Worm (Caenorhabditis elegans) whole organism, L1 larva: ENCODE measurements around the gene srx-63.

Experiments
- C04F5.9 ChIP-seq: sonication (generic microtip); optimal IDR thresholded peaks from 2 replicates; lab custom pipeline; 2016; ENCODE audit warnings: missing genetic modification characterization, missing compliant biosample characterization
- C34B4.2 ChIP-seq: sonication (generic microtip); optimal IDR thresholded peaks from 2 replicates; lab custom pipeline; 2017; ENCODE audit warnings: mild to moderate bottlenecking, missing genetic modification characterization, missing compliant biosample characterization
- aha-1 ChIP-seq: fragments of 150-350 bp; optimal IDR thresholded peaks from 2 replicates; lab custom pipeline; 2014; ENCODE audit warnings: missing biosample characterization, missing genetic modification characterization
- alr-1 ChIP-seq: fragments of 200-800 bp; sonication (Bioruptor generic); optimal IDR thresholded peaks from 2 replicates; lab custom pipeline; 2018; ENCODE audit warnings: borderline replicate concordance, mild to moderate bottlenecking, missing genetic modification characterization, missing compliant biosample characterization
- aly-2 ChIP-seq: fragments of 150-350 bp; optimal IDR thresholded peaks from 2 replicates; lab custom pipeline; 2014; ENCODE audit warnings: missing biosample characterization, missing genetic modification characterization
- ceh-8 ChIP-seq: fragments of 200-800 bp; sonication (Bioruptor generic); optimal IDR thresholded peaks from 2 replicates; lab custom pipeline; 2018; ENCODE audit warnings: mild to moderate bottlenecking, missing genetic modification characterization, moderate library complexity, missing compliant biosample characterization
- ceh-82 ChIP-seq, 3 experiments: fragments of 150-350 bp in 1 of 3; sonication (generic microtip) in 2 of 3; optimal IDR thresholded peaks; 2 replicates each; lab custom pipeline; 2014 to 2017; ENCODE audit warnings: missing biosample characterization in 3 of 3, missing genetic modification characterization in 3 of 3
- dpl-1 ChIP-seq, 3 experiments: fragments of 150-350 bp in 2 of 3; sonication (generic microtip) in 1 of 3; optimal IDR thresholded peaks; 2 replicates each; lab custom pipeline; 2014 to 2017; ENCODE audit warnings: missing biosample characterization in 3 of 3, missing genetic modification characterization in 3 of 3, missing genetic modification reagents in 3 of 3
- dsc-1 ChIP-seq: sonication (generic microtip); optimal IDR thresholded peaks from 2 replicates; lab custom pipeline; 2016; ENCODE audit warnings: mild to moderate bottlenecking, missing genetic modification characterization, missing compliant biosample characterization
- efl-1 ChIP-seq, 4 experiments: fragments of 150-350 bp; optimal IDR thresholded peaks in 3 of 4; peaks in 1 of 4; 1 replicate in 1 of 4; 2 replicates in 3 of 4; lab custom pipeline; 2014; ENCODE audit warnings: missing biosample characterization in 2 of 4, missing genetic modification characterization in 2 of 4, missing genetic modification reagents in 2 of 4
- efl-3 ChIP-seq: fragments of 200-800 bp; sonication (Bioruptor generic); optimal IDR thresholded peaks from 2 replicates; lab custom pipeline; 2018; ENCODE audit warnings: mild to moderate bottlenecking, missing genetic modification characterization, missing compliant biosample characterization
- egl-13 ChIP-seq: sonication (generic microtip); optimal IDR thresholded peaks from 2 replicates; lab custom pipeline; 2016; ENCODE audit warnings: missing genotype, missing genetic modification reagents, missing genetic modification characterization, missing compliant biosample characterization
- ets-5 ChIP-seq: fragments of 200-800 bp; sonication (Bioruptor generic); IDR thresholded peaks from 2 replicates; pipeline ENCODE4 v1.3.6; 2022; ENCODE audit warnings: missing genetic modification characterization, missing compliant biosample characterization
- fos-1 ChIP-seq: fragments of 150-350 bp; optimal IDR thresholded peaks from 2 replicates; lab custom pipeline; 2014; ENCODE audit warnings: missing biosample characterization, missing genetic modification characterization
- irx-1 ChIP-seq: sonication (generic microtip); optimal IDR thresholded peaks from 2 replicates; lab custom pipeline; 2016; ENCODE audit warnings: missing genetic modification characterization, missing compliant biosample characterization
- lin-13 ChIP-seq: fragments of 150-350 bp; optimal IDR thresholded peaks from 2 replicates; lab custom pipeline; 2014; ENCODE audit warnings: missing biosample characterization, missing genetic modification reagents, missing genetic modification characterization
- lin-14 ChIP-seq: fragments of 200-800 bp; sonication (Bioruptor generic); optimal IDR thresholded peaks from 2 replicates; lab custom pipeline; 2018; ENCODE audit warnings: mild to moderate bottlenecking, missing genetic modification characterization, moderate library complexity, missing compliant biosample characterization
- lin-35 ChIP-seq, 2 experiments: fragments of 150-350 bp; optimal IDR thresholded peaks; 2 replicates each; lab custom pipeline; 2014; ENCODE audit warnings: missing biosample characterization in 2 of 2, missing genetic modification characterization in 2 of 2, missing genetic modification reagents in 2 of 2
- lin-39 ChIP-seq: fragments of 150-350 bp; optimal IDR thresholded peaks from 2 replicates; lab custom pipeline; 2014; ENCODE audit warnings: missing biosample characterization, missing genetic modification reagents, missing genetic modification characterization
- mef-2 ChIP-seq: fragments of 150-350 bp; optimal IDR thresholded peaks from 2 replicates; lab custom pipeline; 2014; ENCODE audit warnings: missing biosample characterization, missing genetic modification characterization
- nhr-12 ChIP-seq: sonication (generic microtip); optimal IDR thresholded peaks from 2 replicates; lab custom pipeline; 2017; ENCODE audit warnings: missing biosample characterization, missing genetic modification characterization
- nhr-19 ChIP-seq: fragments of 200-800 bp; sonication (Bioruptor generic); conservative IDR thresholded peaks from 2 replicates; pipeline ENCODE4 v1.3.6; 2022; ENCODE audit warnings: missing genetic modification characterization, missing compliant biosample characterization
- nhr-47 ChIP-seq: sonication (generic microtip); optimal IDR thresholded peaks from 2 replicates; lab custom pipeline; 2016; ENCODE audit warnings: mild to moderate bottlenecking, missing genetic modification characterization, moderate library complexity, missing compliant biosample characterization
- nhr-71 ChIP-seq: sonication (generic microtip); optimal IDR thresholded peaks from 2 replicates; lab custom pipeline; 2016; ENCODE audit warnings: mild to moderate bottlenecking, missing genetic modification characterization, moderate library complexity, missing compliant biosample characterization
- nhr-77 ChIP-seq: fragments of 150-350 bp; optimal IDR thresholded peaks from 2 replicates; lab custom pipeline; 2014; ENCODE audit warnings: missing biosample characterization, missing genetic modification characterization
- nhr-84 ChIP-seq: sonication (generic microtip); optimal IDR thresholded peaks from 2 replicates; lab custom pipeline; 2017; ENCODE audit warnings: missing biosample characterization, missing genetic modification characterization
- nhr-85 ChIP-seq: sonication (generic microtip); peaks from one replicate; lab custom pipeline; 2016; ENCODE audit warnings: missing genetic modification characterization, inconsistent platforms, missing compliant biosample characterization
- nhr-90 ChIP-seq: sonication (generic microtip); optimal IDR thresholded peaks from 2 replicates; lab custom pipeline; 2016; ENCODE audit warnings: mild to moderate bottlenecking, missing genetic modification characterization, missing compliant biosample characterization; ENCODE audit not compliant: poor library complexity
- rnt-1 ChIP-seq: sonication (generic microtip); optimal IDR thresholded peaks from 2 replicates; lab custom pipeline; 2016; ENCODE audit warnings: mild to moderate bottlenecking, missing genetic modification characterization, moderate library complexity, missing compliant biosample characterization
- snu-23 ChIP-seq: sonication (generic microtip); optimal IDR thresholded peaks from 2 replicates; lab custom pipeline; 2016; ENCODE audit warnings: missing genetic modification characterization, missing compliant biosample characterization
- sup-37 ChIP-seq: fragments of 200-800 bp; sonication (Bioruptor generic); optimal IDR thresholded peaks from 2 replicates; lab custom pipeline; 2018; ENCODE audit warnings: mild to moderate bottlenecking, missing genetic modification characterization, missing compliant biosample characterization
- swsn-7 ChIP-seq: sonication (generic microtip); optimal IDR thresholded peaks from 2 replicates; lab custom pipeline; 2016; ENCODE audit warnings: missing genetic modification characterization, missing compliant biosample characterization
- tbx-2 ChIP-seq: sonication (generic microtip); optimal IDR thresholded peaks from 2 replicates; lab custom pipeline; 2016; ENCODE audit warnings: missing genetic modification characterization, missing compliant biosample characterization
- unc-130 ChIP-seq: fragments of 150-350 bp; optimal IDR thresholded peaks from 2 replicates; lab custom pipeline; 2017; ENCODE audit warnings: missing biosample characterization, missing genetic modification characterization, inconsistent platforms
- unc-98 ChIP-seq: fragments of 200-800 bp; sonication (Bioruptor generic); IDR thresholded peaks from 2 replicates; pipeline ENCODE4 v1.3.6; 2022; ENCODE audit warnings: missing genetic modification characterization, missing compliant biosample characterization
- zag-1 ChIP-seq: fragments of 150-350 bp; optimal IDR thresholded peaks from 2 replicates; lab custom pipeline; 2014; ENCODE audit warnings: missing biosample characterization, missing genetic modification characterization

Gene srx-63

ce11 chrV:3913131-3913530 lies 18.3 kb upstream of the srx-63 start:
- TF ChIP-seq C04F5.9 (tag; lab: Kevin White, UChicago) (no peak), nhr-90 (tag; lab: Kevin White, UChicago) (no peak), nhr-47 (tag; lab: Kevin White, UChicago) (no peak)

ce11 chrV:3916480-3916879 lies 14.9 kb upstream of the srx-63 start, which contains the start of gene srx-67:
Gene srx-67 (plus strand): TSS chrV:3916780.
- TF ChIP-seq C34B4.2 (tag; lab: Kevin White, UChicago), result no peak
- no peak for TF ChIP-seq nhr-85 (tag; lab: Kevin White, UChicago)
- TF ChIP-seq egl-13 (tag; lab: Kevin White, UChicago), result no peak
- TF ChIP-seq unc-130, result no peak
- no peak for TF ChIP-seq ceh-8 (GFP tag; lab: Kevin White, UChicago)
- TF ChIP-seq aly-2 (tag; lab: Kevin White, UChicago), result no peak
- TF ChIP-seq alr-1 (tag; lab: Kevin White, UChicago), result no peak
- TF ChIP-seq lin-14, result no peak
- no peak for TF ChIP-seq sup-37
- TF ChIP-seq snu-23 (GFP tag; lab: Kevin White, UChicago), result no peak
- TF ChIP-seq ets-5 (GFP tag; lab: Robert Waterston, UW), result no peak
- TF ChIP-seq irx-1 (tag; lab: Kevin White, UChicago), result no peak
- TF ChIP-seq aha-1 (tag; lab: Kevin White, UChicago), result no peak
- TF ChIP-seq, all 84 proteins: peak for 0

ce11 chrV:3919289-3919688 lies 12.1 kb upstream of the srx-63 start, which contains the start of gene srx-66:
Gene srx-66 (plus strand): TSS chrV:3919589.
- TF ChIP-seq nhr-90 (tag; lab: Kevin White, UChicago), result no peak
- no peak for TF ChIP-seq irx-1 (tag; lab: Kevin White, UChicago)
- no peak for TF ChIP-seq nhr-84 (tag; lab: Kevin White, UChicago)
- TF ChIP-seq nhr-47 (tag; lab: Kevin White, UChicago), result no peak
- TF ChIP-seq aly-2 (tag; lab: Kevin White, UChicago), result no peak
- no peak for TF ChIP-seq dsc-1 (tag; lab: Kevin White, UChicago)
- no peak for TF ChIP-seq unc-98 (GFP tag; lab: Robert Waterston, UW)
- TF ChIP-seq nhr-77 (tag; lab: Kevin White, UChicago), result no peak
- no peak for TF ChIP-seq egl-13 (tag; lab: Kevin White, UChicago)
- TF ChIP-seq nhr-71 (tag; lab: Kevin White, UChicago), result no peak
- no peak for TF ChIP-seq nhr-19
- no peak for TF ChIP-seq nhr-85 (tag; lab: Kevin White, UChicago)
- TF ChIP-seq dpl-1 (GFP tag; optimal IDR thresholded peaks at IDR 0.05; lab: Kevin White, UChicago), result no peak
- TF ChIP-seq rnt-1 (tag; lab: Kevin White, UChicago), result no peak
- no peak for TF ChIP-seq snu-23 (GFP tag; lab: Kevin White, UChicago)
- TF ChIP-seq mef-2, result no peak
- no peak for TF ChIP-seq aha-1 (tag; lab: Kevin White, UChicago)

DNA sequence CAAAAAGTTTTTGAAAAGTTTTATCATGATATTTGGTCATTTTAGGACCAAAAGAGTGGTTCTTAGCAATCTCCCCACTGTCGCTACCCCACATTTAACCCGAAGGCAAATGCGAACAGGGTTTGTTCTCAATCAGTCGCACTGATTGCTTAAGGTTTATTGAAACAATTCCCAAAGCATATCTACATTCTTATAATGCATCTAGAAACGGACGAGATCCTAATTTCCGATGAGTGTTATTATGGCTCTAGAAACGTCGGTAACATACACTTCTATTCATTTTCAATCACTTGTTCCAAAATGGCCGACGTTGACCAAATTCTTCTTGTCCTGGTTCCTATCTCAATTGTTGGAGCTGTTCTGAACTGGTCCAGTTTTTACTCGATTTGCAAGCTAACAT lies 9.8 kb upstream of the srx-63 start, which contains the start of gene srx-65:
Gene srx-65 (plus strand): TSS at position 301 of the 400 bp plus-strand sequence.
- TF ChIP-seq lin-35 (GFP tag; optimal IDR thresholded peaks at IDR 0.05; lab: Kevin White, UChicago) (no peak), efl-1 (optimal IDR thresholded peaks at IDR 0.05; lab: Kevin White, UChicago) (no peak), efl-1 (GFP tag; optimal IDR thresholded peaks at IDR 0.05 in 1 of 2; lab: Kevin White, UChicago) (peak in 1 of 2 experiments; percentile 36), lin-13 (GFP tag; lab: Kevin White, UChicago) (no peak)

ce11 chrV:3922547-3922946 lies 8.9 kb upstream of the srx-63 start:
- TF ChIP-seq swsn-7, result no peak
- no peak for TF ChIP-seq egl-13 (tag; lab: Kevin White, UChicago)
- no peak for TF ChIP-seq fos-1 (tag; lab: Kevin White, UChicago)
- no peak for TF ChIP-seq nhr-47 (tag; lab: Kevin White, UChicago)
- no peak for TF ChIP-seq lin-39 (tag; lab: Kevin White, UChicago)
- no peak for TF ChIP-seq tbx-2 (tag; lab: Kevin White, UChicago)
- TF ChIP-seq snu-23 (GFP tag; lab: Kevin White, UChicago), result no peak
- no peak for TF ChIP-seq efl-3 (GFP tag; lab: Kevin White, UChicago)
- TF ChIP-seq nhr-12 (tag; lab: Kevin White, UChicago), result no peak
- TF ChIP-seq nhr-77 (tag; lab: Kevin White, UChicago), result no peak
- TF ChIP-seq efl-1 (optimal IDR thresholded peaks at IDR 0.05; lab: Kevin White, UChicago), result no peak
- TF ChIP-seq efl-1 (GFP tag; optimal IDR thresholded peaks at IDR 0.05 in 1 of 2; lab: Kevin White, UChicago), result no peak
- TF ChIP-seq ceh-82 (tag; optimal IDR thresholded peaks at IDR 0.05; lab: Kevin White, UChicago), result no peak
- TF ChIP-seq nhr-19, result no peak
- no peak for TF ChIP-seq C04F5.9 (tag; lab: Kevin White, UChicago)
- no peak for TF ChIP-seq zag-1 (tag; lab: Kevin White, UChicago)
